Fruit fly (Drosophila melanogaster): ENCODE results near the gene ppk21.

ppk21 gene

dm6 chr3R:29651488-29651887 lies 13.1 kb upstream of the ppk21 start (continued):
- TF ChIP-seq seq (GFP tag; IDR thresholded peaks at IDR 0.05) (peak; percentile 58; the same call in 1 of the 2 replicates), chn (GFP tag; optimal IDR thresholded peaks at IDR 0.05) (no peak), Meics (GFP tag; optimal IDR thresholded peaks at IDR 0.05) (peak; percentile 67), tna (GFP tag; IDR thresholded peaks at IDR 0.05; ENCODE audit: partially characterized antibody) (no peak), corto (GFP tag; optimal IDR thresholded peaks at IDR 0.05) (no peak), CkIIα-i1 (GFP tag; IDR thresholded peaks at IDR 0.05) (no peak), peb (GFP tag; IDR thresholded peaks at IDR 0.05) (no peak), fru (optimal IDR thresholded peaks at IDR 0.05) (no peak), CG13123 (GFP tag; optimal IDR thresholded peaks at IDR 0.05) (no peak), vnd (GFP tag; IDR thresholded peaks at IDR 0.05; ENCODE audit: partially characterized antibody) (no peak), CG2199 (GFP tag; IDR thresholded peaks at IDR 0.05) (no peak), CG12391 (tag; optimal IDR thresholded peaks at IDR 0.05) (peak; percentile 35), Fer2 (tag; optimal IDR thresholded peaks at IDR 0.05) (no peak), CG2202 (tag; optimal IDR thresholded peaks at IDR 0.05) (no peak), CG7745 (tag; optimal IDR thresholded peaks at IDR 0.05) (no peak), Dad (GFP tag; optimal IDR thresholded peaks at IDR 0.05) (no peak), mld (GFP tag; IDR thresholded peaks at IDR 0.05; ENCODE audit: partially characterized antibody) (no peak), jigr1 (GFP tag; IDR thresholded peaks at IDR 0.05) (no peak), CG1233 (GFP tag; optimal IDR thresholded peaks at IDR 0.05) (peak; percentile 14), tin (GFP tag; optimal IDR thresholded peaks at IDR 0.05) (no peak), kay (GFP tag; optimal IDR thresholded peaks at IDR 0.05) (no peak), Myb (GFP tag; optimal IDR thresholded peaks at IDR 0.05) (no peak), CG1832 (GFP tag; optimal IDR thresholded peaks at IDR 0.05) (no peak), CG2116 (GFP tag; optimal IDR thresholded peaks at IDR 0.05) (no peak), ara (GFP tag; IDR thresholded peaks at IDR 0.05) (no peak), CG12236 (GFP tag; optimal IDR thresholded peaks at IDR 0.05) (no peak), Antp (GFP tag; optimal IDR thresholded peaks at IDR 0.05) (no peak), ab (GFP tag; optimal IDR thresholded peaks at IDR 0.05) (no peak), ase (GFP tag; IDR thresholded peaks at IDR 0.05) (no peak), CG30431 (GFP tag; optimal IDR thresholded peaks at IDR 0.05) (no peak), tup (GFP tag; optimal IDR thresholded peaks at IDR 0.05) (no peak), Mes4 (GFP tag; optimal IDR thresholded peaks at IDR 0.05) (no peak), Hr3 (GFP tag; optimal IDR thresholded peaks at IDR 0.05) (no peak), chinmo (GFP tag; IDR thresholded peaks at IDR 0.05; ENCODE audit: partially characterized antibody) (no peak), CG9817 (tag; optimal IDR thresholded peaks at IDR 0.05) (peak; percentile 24), al (GFP tag; IDR thresholded peaks at IDR 0.05) (no peak), CG14860 (GFP tag; IDR thresholded peaks at IDR 0.05; ENCODE audit: partially characterized antibody) (no peak), dmrt11E (tag; optimal IDR thresholded peaks at IDR 0.05) (no peak), nom (GFP tag; optimal IDR thresholded peaks at IDR 0.05) (no peak), ash1 (GFP tag; optimal IDR thresholded peaks at IDR 0.05) (no peak), CG10654 (GFP tag; optimal IDR thresholded peaks at IDR 0.05) (no peak), CG12104 (GFP tag; optimal IDR thresholded peaks at IDR 0.05) (no peak), CG10543 (GFP tag; optimal IDR thresholded peaks at IDR 0.05) (no peak), gcm (GFP tag; optimal IDR thresholded peaks at IDR 0.05) (no peak), CG2889 (GFP tag; IDR thresholded peaks at IDR 0.05) (no peak), CG9609 (GFP tag; optimal IDR thresholded peaks at IDR 0.05) (no peak), Camta (GFP tag; optimal IDR thresholded peaks at IDR 0.05) (no peak), CG7271 (tag; optimal IDR thresholded peaks at IDR 0.05) (no peak), sqz (GFP tag; optimal IDR thresholded peaks at IDR 0.05) (no peak), Dip2 (GFP tag; IDR thresholded peaks at IDR 0.05) (no peak), Hsf (GFP tag; optimal IDR thresholded peaks at IDR 0.05) (no peak), Xbp1 (GFP tag; optimal IDR thresholded peaks at IDR 0.05) (peak; percentile 54)

Measured in whole organism, embryonic.